Worm (Caenorhabditis elegans) whole organism, late embryonic: ENCODE measurements around the gene srr-3.
A peak's percentile ranks its signal among the peaks of the same experiment; 100 is the strongest.

Source experiments
- C08G9.2 ChIP-seq: sonication (generic microtip); optimal IDR thresholded peaks from 2 replicates; lab custom pipeline; 2016; ENCODE audit warnings: mild to moderate bottlenecking, missing genetic modification characterization, moderate library complexity, missing compliant biosample characterization
- C38D4.7 ChIP-seq: fragments of 200-800 bp; sonication (Bioruptor generic); optimal IDR thresholded peaks from 2 replicates; lab custom pipeline; 2018; ENCODE audit warnings: mild to moderate bottlenecking, missing genetic modification characterization, moderate library complexity, missing compliant biosample characterization
- F13H6.1 ChIP-seq: sonication (generic microtip); optimal IDR thresholded peaks from 2 replicates; lab custom pipeline; 2016; ENCODE audit warnings: missing genetic modification characterization, missing compliant biosample characterization
- K02D7.2 ChIP-seq: sonication (generic microtip); optimal IDR thresholded peaks from 2 replicates; lab custom pipeline; 2017; ENCODE audit warnings: mild to moderate bottlenecking, missing genetic modification characterization, missing compliant biosample characterization
- K09A11.1 ChIP-seq: sonication (generic microtip); optimal IDR thresholded peaks from 2 replicates; lab custom pipeline; 2017; ENCODE audit warnings: antibody characterized with exemption, mild to moderate bottlenecking, missing genetic modification characterization, missing compliant biosample characterization; ENCODE audit not compliant: insufficient read depth
- ahr-1 ChIP-seq: sonication (generic microtip); optimal IDR thresholded peaks from 2 replicates; lab custom pipeline; 2016; ENCODE audit warnings: missing genetic modification characterization, missing compliant biosample characterization
- ama-1 ChIP-seq: fragments of 150-350 bp; optimal IDR thresholded peaks from 2 replicates; lab custom pipeline; 2014
- ceh-2 ChIP-seq: sonication (generic microtip); optimal IDR thresholded peaks from 2 replicates; lab custom pipeline; 2016; ENCODE audit warnings: missing genotype, missing genetic modification characterization, missing compliant biosample characterization
- ceh-24 ChIP-seq: sonication (generic microtip); optimal IDR thresholded peaks from 2 replicates; lab custom pipeline; 2016; ENCODE audit warnings: mild to moderate bottlenecking, missing genetic modification characterization, missing compliant biosample characterization
- ceh-31 ChIP-seq: sonication (generic microtip); optimal IDR thresholded peaks from 2 replicates; lab custom pipeline; 2016; ENCODE audit warnings: missing genetic modification characterization, missing compliant biosample characterization
- ceh-45 ChIP-seq: fragments of 200-800 bp; sonication (Bioruptor generic); IDR thresholded peaks from 2 replicates; pipeline ENCODE4 v1.3.6; 2022; ENCODE audit warnings: missing genetic modification reagents, missing genetic modification characterization, missing compliant biosample characterization
- ceh-48 ChIP-seq: sonication (generic microtip); optimal IDR thresholded peaks from 2 replicates; lab custom pipeline; 2016; ENCODE audit warnings: missing genetic modification characterization, inconsistent platforms, missing compliant biosample characterization
- ceh-9 ChIP-seq: sonication (generic microtip); optimal IDR thresholded peaks from 2 replicates; lab custom pipeline; 2016; ENCODE audit warnings: mild to moderate bottlenecking, missing genetic modification characterization, inconsistent platforms, missing compliant biosample characterization
- che-1 ChIP-seq: sonication (generic microtip); optimal IDR thresholded peaks from 2 replicates; lab custom pipeline; 2016; ENCODE audit warnings: mild to moderate bottlenecking, missing genetic modification characterization, missing compliant biosample characterization
- dmd-4 ChIP-seq: sonication (generic microtip); optimal IDR thresholded peaks from 2 replicates; lab custom pipeline; 2016; ENCODE audit warnings: borderline replicate concordance, missing genetic modification characterization, missing compliant biosample characterization
- elt-2 ChIP-seq: sonication (generic microtip); optimal IDR thresholded peaks from 2 replicates; lab custom pipeline; 2016; ENCODE audit warnings: missing genetic modification reagents, missing genetic modification characterization, missing compliant biosample characterization
- elt-4 ChIP-seq: sonication (generic microtip); optimal IDR thresholded peaks from 2 replicates; lab custom pipeline; 2016; ENCODE audit warnings: missing genetic modification characterization, missing compliant biosample characterization
- ets-4 ChIP-seq: sonication (generic microtip); optimal IDR thresholded peaks from 2 replicates; lab custom pipeline; 2016; ENCODE audit warnings: missing genetic modification characterization, missing compliant biosample characterization
- eyg-1 ChIP-seq: sonication (generic microtip); optimal IDR thresholded peaks from 2 replicates; lab custom pipeline; 2016; ENCODE audit warnings: missing genotype, missing genetic modification characterization, missing compliant biosample characterization
- fkh-6 ChIP-seq: sonication (generic microtip); optimal IDR thresholded peaks from 2 replicates; lab custom pipeline; 2016; ENCODE audit warnings: missing genetic modification characterization, missing compliant biosample characterization
- hlh-15 ChIP-seq: sonication (generic microtip); optimal IDR thresholded peaks from 2 replicates; lab custom pipeline; 2016; ENCODE audit warnings: missing genetic modification characterization, missing compliant biosample characterization
- hlh-30 ChIP-seq: sonication (generic microtip); optimal IDR thresholded peaks from 2 replicates; lab custom pipeline; 2017; ENCODE audit warnings: antibody characterized with exemption, missing genetic modification characterization, missing compliant biosample characterization; ENCODE audit not compliant: insufficient read depth
- hlh-6 ChIP-seq: sonication (generic microtip); optimal IDR thresholded peaks from 2 replicates; lab custom pipeline; 2016; ENCODE audit warnings: missing genotype, missing genetic modification characterization, missing compliant biosample characterization
- nfya-1 ChIP-seq: sonication (generic microtip); optimal IDR thresholded peaks from 2 replicates; lab custom pipeline; 2017; ENCODE audit warnings: missing genetic modification characterization, mild to moderate bottlenecking, missing compliant biosample characterization, antibody characterized with exemption, moderate library complexity
- nhr-232 ChIP-seq: sonication (generic microtip); optimal IDR thresholded peaks from 2 replicates; lab custom pipeline; 2016; ENCODE audit warnings: missing genetic modification characterization, missing compliant biosample characterization
- odd-2 ChIP-seq: sonication (generic microtip); optimal IDR thresholded peaks from 2 replicates; lab custom pipeline; 2017; ENCODE audit warnings: antibody characterized with exemption, mild to moderate bottlenecking, missing genetic modification characterization, missing compliant biosample characterization
- pag-3 ChIP-seq: sonication (generic microtip); optimal IDR thresholded peaks from 2 replicates; lab custom pipeline; 2016; ENCODE audit warnings: missing compliant biosample characterization, missing genetic modification characterization, borderline replicate concordance
- pat-9 ChIP-seq: fragments of 200-800 bp; sonication (Bioruptor generic); optimal IDR thresholded peaks from 2 replicates; lab custom pipeline; 2018; ENCODE audit warnings: mild to moderate bottlenecking, missing genetic modification characterization, moderate library complexity, missing compliant biosample characterization
- pqm-1 ChIP-seq: sonication (generic microtip); optimal IDR thresholded peaks from 2 replicates; lab custom pipeline; 2016; ENCODE audit warnings: missing genetic modification characterization, missing compliant biosample characterization
- pros-1 ChIP-seq: fragments of 150-350 bp; optimal IDR thresholded peaks from 2 replicates; lab custom pipeline; 2014; ENCODE audit warnings: missing biosample characterization, missing genetic modification reagents, missing genetic modification characterization
- ref-2 ChIP-seq: sonication (generic microtip); optimal IDR thresholded peaks from 2 replicates; lab custom pipeline; 2016; ENCODE audit warnings: missing genetic modification characterization, missing compliant biosample characterization
- rnt-1 ChIP-seq: sonication (generic microtip); optimal IDR thresholded peaks from 2 replicates; lab custom pipeline; 2016; ENCODE audit warnings: missing genetic modification characterization, missing compliant biosample characterization
- sdc-2 ChIP-seq: sonication (generic microtip); optimal IDR thresholded peaks from 2 replicates; lab custom pipeline; 2016; ENCODE audit warnings: missing genotype, missing genetic modification characterization, missing compliant biosample characterization
- tbx-2 ChIP-seq: sonication (generic microtip); optimal IDR thresholded peaks from 2 replicates; lab custom pipeline; 2016; ENCODE audit warnings: missing genetic modification characterization, missing compliant biosample characterization
- tbx-7 ChIP-seq: sonication (generic microtip); optimal IDR thresholded peaks from 2 replicates; lab custom pipeline; 2016; ENCODE audit warnings: missing genotype, missing genetic modification characterization, missing compliant biosample characterization
- unc-3 ChIP-seq, 2 experiments: fragments of 200-800 bp in 1 of 2; sonication (Bioruptor generic) in 1 of 2; sonication (generic microtip) in 1 of 2; conservative IDR thresholded peaks in 1 of 2; optimal IDR thresholded peaks in 1 of 2; 2 replicates each; pipeline versions ENCODE4 v1.3.6 to Lab custom; 2016 to 2022; ENCODE audit warnings: missing compliant biosample characterization in 2 of 2, missing genetic modification characterization in 2 of 2, missing genetic modification reagents in 1 of 2
- unc-42 ChIP-seq: sonication (generic microtip); optimal IDR thresholded peaks from 2 replicates; lab custom pipeline; 2016; ENCODE audit warnings: missing genotype, missing genetic modification characterization, missing compliant biosample characterization

srr-3 gene

DNA sequence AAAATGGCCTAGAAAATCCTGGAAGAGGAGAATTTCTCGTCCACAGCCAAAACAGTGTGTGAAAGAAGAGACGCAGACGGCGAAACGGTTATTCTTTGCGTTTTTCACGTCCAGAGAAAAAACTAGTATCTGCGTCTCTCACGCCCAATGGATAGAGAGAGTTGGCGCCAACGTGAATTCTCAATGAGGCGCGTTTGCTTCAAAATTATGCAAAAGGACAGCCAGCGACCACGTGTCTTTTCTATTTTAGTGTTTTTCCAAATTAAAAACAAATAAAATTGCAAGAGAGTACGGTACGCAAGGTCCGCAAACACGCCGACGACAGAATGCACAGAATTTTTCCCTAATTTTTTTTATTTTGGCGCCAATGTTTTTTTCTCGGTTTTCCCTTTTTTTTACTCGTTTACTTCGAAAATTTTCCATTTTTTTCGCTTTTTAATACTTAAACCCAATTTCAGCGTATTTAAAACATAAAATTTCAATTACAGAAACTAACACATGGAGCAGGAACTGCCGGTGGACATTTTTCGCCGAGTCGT, 29.4 kb upstream of the srr-3 start, which contains the start of gene Y32B12B.2:
Y32B12B.2 (plus strand) TSS at position 489 of the 539 bp plus-strand sequence.
- no peak for TF ChIP-seq pqm-1
- no peak for TF ChIP-seq sdc-2 (tag; lab: Kevin White, UChicago)
- no peak for TF ChIP-seq tbx-2 (tag; lab: Kevin White, UChicago)
- TF ChIP-seq ets-4 (tag; lab: Kevin White, UChicago) = peak; percentile 1
- TF ChIP-seq fkh-6 (tag; lab: Kevin White, UChicago) = no peak
- TF ChIP-seq unc-42 (tag; lab: Kevin White, UChicago) = peak; percentile 28
- TF ChIP-seq nfya-1 (tag; lab: Kevin White, UChicago) = no peak
- TF ChIP-seq ceh-2 (tag; lab: Kevin White, UChicago) = peak; percentile 1
- TF ChIP-seq ceh-31 = peak; percentile 25
- peak; percentile 7 for TF ChIP-seq tbx-7 (tag; lab: Kevin White, UChicago)
- TF ChIP-seq hlh-6 (tag; lab: Kevin White, UChicago) = no peak
- TF ChIP-seq C08G9.2 = peak; percentile 31
- TF ChIP-seq K09A11.1 (tag; lab: Kevin White, UChicago) = no peak
- TF ChIP-seq, all 69 proteins: peak for 6

DNA sequence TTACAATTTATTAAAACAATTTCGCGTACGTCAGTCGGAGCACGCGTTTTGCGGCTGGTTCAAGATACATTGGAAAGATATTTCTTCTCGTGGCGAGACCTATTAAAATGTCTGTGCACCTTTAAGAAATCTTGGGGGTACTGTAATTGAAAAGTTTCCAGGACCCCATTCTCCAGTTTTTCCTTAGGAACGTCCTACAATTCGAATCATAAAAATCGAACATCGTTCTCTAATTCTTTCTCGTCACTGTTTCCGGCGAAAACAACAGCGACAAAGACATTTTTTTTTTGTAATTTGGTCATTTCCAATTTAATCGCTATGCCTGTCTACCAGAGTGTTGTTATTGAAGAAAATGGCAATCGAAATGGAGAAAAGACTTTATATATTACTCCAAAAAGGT, 28.1 kb upstream of the srr-3 start, which contains the start of gene Y32B12B.1:
Y32B12B.1 (plus strand) TSS at position 301 of the 400 bp plus-strand sequence.
- TF ChIP-seq C38D4.7 (GFP tag; lab: Kevin White, UChicago) = no peak
- TF ChIP-seq ama-1 (lab: Kevin White, UChicago) = no peak
- no peak for TF ChIP-seq ref-2 (tag; lab: Kevin White, UChicago)
- no peak for TF ChIP-seq sdc-2 (tag; lab: Kevin White, UChicago)
- TF ChIP-seq pros-1 (tag; lab: Kevin White, UChicago) = no peak

DNA sequence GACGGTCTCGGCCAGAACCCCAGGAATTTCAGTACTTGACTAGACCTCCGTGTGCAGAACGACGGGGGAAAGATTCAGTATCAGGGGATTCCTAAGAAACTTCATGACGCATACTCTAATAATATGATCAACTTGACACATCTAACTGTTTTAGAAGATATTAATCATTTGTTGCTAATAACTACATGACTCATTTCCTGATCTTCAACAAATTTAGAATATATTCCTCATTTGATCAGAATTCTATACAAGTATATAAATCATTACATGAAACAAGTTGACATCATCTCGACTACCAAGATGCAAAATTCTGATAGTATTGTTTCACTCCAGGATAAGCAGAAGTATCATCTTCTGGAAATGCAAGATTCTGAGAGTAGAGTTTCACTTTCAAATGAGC, 26.6 kb upstream of the srr-3 start, which contains the start of gene Y32B12B.8:
Y32B12B.8 (plus strand) TSS at position 301 of the 400 bp plus-strand sequence.
- TF ChIP-seq ahr-1 = no peak
- TF ChIP-seq che-1 (tag; lab: Kevin White, UChicago) = no peak
- no peak for TF ChIP-seq elt-4 (tag; lab: Kevin White, UChicago)
- no peak for TF ChIP-seq odd-2 (tag; lab: Kevin White, UChicago)
- no peak for TF ChIP-seq ceh-2 (tag; lab: Kevin White, UChicago)
- no peak for TF ChIP-seq ceh-9 (tag; lab: Kevin White, UChicago)
- TF ChIP-seq ceh-24 (tag; lab: Kevin White, UChicago) = no peak
- TF ChIP-seq pat-9 = no peak
- no peak for TF ChIP-seq rnt-1 (tag; lab: Kevin White, UChicago)
- no peak for TF ChIP-seq F13H6.1 (tag; lab: Kevin White, UChicago)
- no peak for TF ChIP-seq K02D7.2 (tag; lab: Kevin White, UChicago)
- no peak for TF ChIP-seq dmd-4 (tag; lab: Kevin White, UChicago)
- no peak for TF ChIP-seq pag-3 (tag; lab: Kevin White, UChicago)
- no peak for TF ChIP-seq hlh-30 (tag; lab: Kevin White, UChicago)
- TF ChIP-seq, all 69 proteins: peak for 0

DNA sequence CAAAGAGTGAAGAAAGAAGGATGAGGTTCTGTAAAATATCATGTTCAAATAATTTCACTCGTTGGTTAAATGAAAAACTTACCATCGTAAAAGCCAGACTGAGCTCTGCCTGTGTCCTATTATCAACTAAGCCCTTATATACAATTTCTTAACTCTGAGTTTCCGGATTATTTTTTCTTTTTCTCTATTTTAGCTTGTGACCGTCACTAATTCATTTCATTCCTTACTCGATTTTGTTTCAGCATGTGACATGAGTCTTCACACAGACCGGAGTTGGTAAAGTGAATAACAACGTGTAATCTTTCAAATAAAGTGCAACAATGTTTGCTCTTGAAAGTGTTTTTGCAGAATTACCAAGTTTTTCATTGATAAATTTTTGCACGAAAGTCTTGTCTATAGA, 25.4 kb upstream of the srr-3 start, which contains the start of gene cpr-2:
cpr-2 (minus strand) TSS at position 101 of the 400 bp plus-strand sequence.
- TF ChIP-seq F13H6.1 (tag; lab: Kevin White, UChicago) (no peak), C08G9.2 (no peak), elt-2 (tag; lab: Kevin White, UChicago) (no peak), nhr-232 (tag; lab: Kevin White, UChicago) (no peak), ceh-45 (GFP tag; lab: Robert Waterston, UW) (no peak), eyg-1 (tag; lab: Kevin White, UChicago) (no peak), K02D7.2 (tag; lab: Kevin White, UChicago) (no peak), C38D4.7 (GFP tag; lab: Kevin White, UChicago) (no peak), pat-9 (no peak), hlh-30 (tag; lab: Kevin White, UChicago) (no peak), unc-3 (GFP tag; conservative IDR thresholded peaks at IDR 0.05; lab: Robert Waterston, UW) (no peak), unc-3 (tag; optimal IDR thresholded peaks at IDR 0.05; lab: Kevin White, UChicago) (no peak), pqm-1 (no peak), hlh-15 (tag; lab: Kevin White, UChicago) (no peak), ceh-48 (tag; lab: Kevin White, UChicago) (no peak)
- TF ChIP-seq, all 69 proteins: peak for 0
